Worm (Caenorhabditis elegans): Measurements from ENCODE around the gene C04C3.14.

DNA sequence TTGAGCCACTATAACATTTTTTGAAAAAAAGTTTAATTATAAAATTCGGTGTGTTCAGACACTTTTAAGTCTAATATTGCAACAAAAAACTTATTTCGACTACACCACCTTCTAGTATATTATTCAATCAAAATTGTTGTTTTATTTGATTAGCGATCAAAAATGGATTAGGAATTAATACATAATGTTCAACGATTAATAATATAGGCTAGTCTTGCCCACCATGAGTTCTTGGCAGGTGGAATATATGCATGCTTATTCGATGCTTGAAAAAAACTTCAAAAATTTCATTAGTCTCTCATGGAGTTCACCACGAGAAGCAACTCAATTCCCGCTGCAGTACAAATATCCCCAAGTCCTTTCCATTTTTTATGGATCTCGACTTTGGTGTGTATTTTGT lies 40.3 kb downstream of the C04C3.14 start, which contains the start of gene srz-32:
- TF ChIP-seq ceh-43 (GFP tag; optimal IDR thresholded peaks at IDR 0.05) (no peak), nhr-12 (tag; optimal IDR thresholded peaks at IDR 0.05) (no peak), tbx-8 (GFP tag; optimal IDR thresholded peaks at IDR 0.05) (no peak), ces-1 (GFP tag; optimal IDR thresholded peaks at IDR 0.05) (no peak), snpc-4 (tag; optimal IDR thresholded peaks at IDR 0.05) (no peak), ztf-11 (tag; optimal IDR thresholded peaks at IDR 0.05) (no peak), unc-120 (tag; optimal IDR thresholded peaks at IDR 0.05; ENCODE audit: poor library complexity, severe bottlenecking) (no peak)
